Worm (Caenorhabditis elegans): ENCODE measurements around the gene clec-147.

- TF ChIP-seq ama-1 (optimal IDR thresholded peaks at IDR 0.05) (no peak), sea-1 (GFP tag; conservative IDR thresholded peaks at IDR 0.05) (no peak), pes-1 (GFP tag; IDR thresholded peaks at IDR 0.05) (no peak), B0310.2 (tag; optimal IDR thresholded peaks at IDR 0.05) (no peak), hnd-1 (tag; optimal IDR thresholded peaks at IDR 0.05) (no peak)
Measured at ce11 chrII:14578716-14579115, 41.1 kb upstream of the clec-147 start, which contains the start of gene C01G12.9.

All from whole organism, early embryonic.